Worm (Caenorhabditis elegans) whole organism, late embryonic: ENCODE results near the gene dmsr-11.

Experiments
- T23F11.4 ChIP-seq: fragments of 200-800 bp; sonication (Bioruptor generic); optimal IDR thresholded peaks from 2 replicates; lab custom pipeline; 2018; ENCODE audit warnings: mild to moderate bottlenecking, missing genetic modification characterization, missing compliant biosample characterization
- ama-1 ChIP-seq: fragments of 150-350 bp; optimal IDR thresholded peaks from 2 replicates; lab custom pipeline; 2014
- fkh-10 ChIP-seq: fragments of 150-350 bp; optimal IDR thresholded peaks from 2 replicates; lab custom pipeline; 2014; ENCODE audit warnings: missing biosample characterization, missing genetic modification reagents, missing genetic modification characterization
- pha-4 ChIP-seq: fragments of 150-350 bp; optimal IDR thresholded peaks from 2 replicates; lab custom pipeline; 2018; ENCODE audit warnings: missing biosample characterization, missing genetic modification reagents, missing genetic modification characterization
- pqm-1 ChIP-seq: sonication (generic microtip); optimal IDR thresholded peaks from 2 replicates; lab custom pipeline; 2016; ENCODE audit warnings: missing genetic modification characterization, missing compliant biosample characterization
- ztf-16 ChIP-seq: sonication (generic microtip); optimal IDR thresholded peaks from 2 replicates; lab custom pipeline; 2017; ENCODE audit warnings: missing genetic modification characterization, missing compliant biosample characterization

ce11 chrV:6830755-6831227 is 26.9 kb upstream of the dmsr-11 start, which contains the start of gene col-142:
- no peak for TF ChIP-seq ama-1
- TF ChIP-seq fkh-10 (GFP tag; lab: Kevin White, UChicago), result no peak
- TF ChIP-seq pha-4 (tag; lab: Kevin White, UChicago), result no peak
- no peak for TF ChIP-seq T23F11.4 (GFP tag; lab: Kevin White, UChicago)
- no peak for TF ChIP-seq ztf-16 (tag; lab: Kevin White, UChicago)
- no peak for TF ChIP-seq pqm-1 (tag; lab: Kevin White, UChicago)
